Fruit fly (Drosophila melanogaster): ENCODE results near the gene CG13114.

Gene CG13114

DNA sequence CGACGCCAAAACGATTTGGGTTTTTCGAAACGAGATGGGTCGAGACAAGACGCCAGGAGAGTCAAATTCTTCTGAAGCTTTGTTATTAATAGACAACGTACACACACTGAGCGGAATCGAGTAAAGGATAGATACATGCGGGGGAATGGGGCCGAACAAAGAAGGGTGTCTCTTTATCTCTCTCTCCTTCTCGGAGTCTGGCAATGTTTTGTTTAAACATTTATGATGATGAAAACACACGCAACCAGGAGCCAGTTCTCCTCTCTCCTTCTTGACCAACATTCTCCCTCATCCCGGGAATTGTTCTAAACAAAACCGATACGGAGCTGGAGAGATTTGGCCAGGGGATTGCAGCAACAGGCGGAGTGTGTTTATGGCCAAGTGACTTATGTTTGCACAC lies 12.2 kb downstream of the CG13114 start:
- TF ChIP-seq h (GFP tag; optimal IDR thresholded peaks at IDR 0.05) (no peak), rgr (GFP tag; optimal IDR thresholded peaks at IDR 0.05) (no peak), foxo (GFP tag; optimal IDR thresholded peaks at IDR 0.05) (no peak), CrebA (GFP tag; optimal IDR thresholded peaks at IDR 0.05; ENCODE audit: borderline replicate concordance) (no peak), br (GFP tag; optimal IDR thresholded peaks at IDR 0.05) (no peak), Mio (GFP tag; optimal IDR thresholded peaks at IDR 0.05) (no peak), Dif (GFP tag; optimal IDR thresholded peaks at IDR 0.05; ENCODE audit: partially characterized antibody) (no peak), Jra (GFP tag; optimal IDR thresholded peaks at IDR 0.05) (no peak), pan (optimal IDR thresholded peaks at IDR 0.05) (no peak), woc (GFP tag; optimal IDR thresholded peaks at IDR 0.05) (no peak), psq (GFP tag; optimal IDR thresholded peaks at IDR 0.05) (no peak), HLH106 (tag; optimal IDR thresholded peaks at IDR 0.05) (no peak), Myc (optimal IDR thresholded peaks at IDR 0.05) (no peak), dsf (GFP tag; optimal IDR thresholded peaks at IDR 0.05; ENCODE audit: borderline replicate concordance) (no peak)

DNA sequence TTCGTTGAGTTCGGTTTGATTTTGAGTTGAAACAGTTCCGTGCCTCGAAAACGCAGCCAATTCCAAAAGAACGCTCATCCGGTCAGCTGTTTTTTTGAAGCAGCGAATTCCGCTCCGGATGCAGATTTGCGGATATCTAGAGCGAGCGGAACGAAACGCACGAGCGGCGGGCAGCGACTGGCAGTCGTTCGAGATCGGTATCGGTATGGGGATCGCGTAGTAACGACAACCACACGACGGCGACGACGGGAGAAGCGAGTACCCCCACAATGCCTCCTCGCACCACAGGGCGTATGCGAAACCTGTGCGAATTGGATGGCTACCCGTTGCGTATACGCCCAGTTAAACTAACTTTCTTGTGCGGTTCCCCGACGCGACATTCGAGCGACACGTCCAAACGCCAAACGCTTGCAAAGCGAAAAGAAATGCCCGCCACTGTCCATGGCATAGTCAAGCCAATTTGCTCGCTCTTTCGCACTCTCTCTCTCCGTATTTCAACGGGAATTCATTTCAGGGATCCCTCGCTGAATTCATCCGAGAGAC lies 14.5 kb downstream of the CG13114 start:
- TF ChIP-seq brk (GFP tag; optimal IDR thresholded peaks at IDR 0.05) (no peak), CG9705 (GFP tag; optimal IDR thresholded peaks at IDR 0.05) (no peak), pan (optimal IDR thresholded peaks at IDR 0.05) (no peak), CrebA (GFP tag; optimal IDR thresholded peaks at IDR 0.05; ENCODE audit: borderline replicate concordance) (no peak), foxo (GFP tag; optimal IDR thresholded peaks at IDR 0.05) (no peak), usp (GFP tag; optimal IDR thresholded peaks at IDR 0.05) (no peak), Hr78 (GFP tag; optimal IDR thresholded peaks at IDR 0.05) (no peak), Dif (GFP tag; optimal IDR thresholded peaks at IDR 0.05; ENCODE audit: partially characterized antibody) (no peak)

DNA sequence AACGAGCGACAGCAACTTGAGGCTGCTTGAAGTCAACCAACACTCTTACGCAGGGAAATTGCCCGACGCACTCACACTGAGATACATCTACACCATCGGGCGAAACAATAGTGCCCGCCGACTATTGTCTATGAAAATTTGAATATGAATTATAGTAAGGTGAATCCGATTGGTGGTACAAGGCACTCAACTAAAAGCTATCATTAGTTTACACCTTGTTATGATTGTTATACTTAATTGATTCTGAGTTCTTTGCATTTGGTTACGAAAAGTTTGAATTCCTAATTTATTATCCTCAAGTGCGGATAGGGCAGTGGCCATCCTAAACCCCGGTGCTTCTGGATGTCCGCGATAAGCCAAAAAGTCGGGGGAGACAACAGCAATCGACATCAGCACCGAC lies 17.1 kb downstream of the CG13114 start:
- TF ChIP-seq Abd-B (GFP tag; optimal IDR thresholded peaks at IDR 0.05): no peak

DNA sequence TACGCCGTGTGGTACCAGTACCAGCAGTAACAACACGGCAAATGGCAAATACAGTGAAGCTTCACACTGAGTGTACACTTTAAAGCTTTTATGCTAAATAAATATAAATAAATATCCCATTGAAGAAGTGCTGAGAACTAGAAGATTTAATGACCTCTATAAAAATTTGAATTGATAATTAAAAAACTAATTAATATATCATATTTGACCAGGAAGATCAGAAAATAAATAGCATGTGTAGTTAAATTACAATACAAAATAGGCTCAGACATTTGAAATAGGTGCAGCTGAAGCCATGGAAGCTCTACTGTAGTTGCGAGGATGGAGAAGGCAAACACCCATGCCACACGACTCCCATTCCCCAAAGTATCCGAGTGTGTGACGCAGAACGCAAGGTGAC lies 18.9 kb downstream of the CG13114 start:
- TF ChIP-seq HLH106 (tag; optimal IDR thresholded peaks at IDR 0.05) (peak; percentile 48), GATAd (GFP tag; optimal IDR thresholded peaks at IDR 0.05) (no peak), Myc (optimal IDR thresholded peaks at IDR 0.05) (no peak), foxo (GFP tag; optimal IDR thresholded peaks at IDR 0.05) (peak in 1 of 2 experiments; percentile 43), jim (GFP tag; optimal IDR thresholded peaks at IDR 0.05) (no peak), CG32264 (GFP tag; optimal IDR thresholded peaks at IDR 0.05) (no peak), Hnf4 (GFP tag; optimal IDR thresholded peaks at IDR 0.05) (no peak), Rel (GFP tag; optimal IDR thresholded peaks at IDR 0.05) (no peak), Rel (tag; optimal IDR thresholded peaks at IDR 0.05) (no peak), fru (GFP tag; optimal IDR thresholded peaks at IDR 0.05) (no peak), dmrt93B (GFP tag; optimal IDR thresholded peaks at IDR 0.05) (no peak), woc (GFP tag; optimal IDR thresholded peaks at IDR 0.05) (no peak), ey (GFP tag; optimal IDR thresholded peaks at IDR 0.05) (peak; percentile 19), OdsH (GFP tag; optimal IDR thresholded peaks at IDR 0.05) (no peak), h (GFP tag; optimal IDR thresholded peaks at IDR 0.05) (peak; percentile 40), rgr (GFP tag; optimal IDR thresholded peaks at IDR 0.05) (peak; percentile 31), psq (GFP tag; optimal IDR thresholded peaks at IDR 0.05) (peak; percentile 1), CrebA (GFP tag; optimal IDR thresholded peaks at IDR 0.05; ENCODE audit: borderline replicate concordance) (no peak), sv (GFP tag; optimal IDR thresholded peaks at IDR 0.05) (peak; percentile 8), CG9705 (GFP tag; optimal IDR thresholded peaks at IDR 0.05) (no peak), usp (GFP tag; optimal IDR thresholded peaks at IDR 0.05) (no peak)

DNA sequence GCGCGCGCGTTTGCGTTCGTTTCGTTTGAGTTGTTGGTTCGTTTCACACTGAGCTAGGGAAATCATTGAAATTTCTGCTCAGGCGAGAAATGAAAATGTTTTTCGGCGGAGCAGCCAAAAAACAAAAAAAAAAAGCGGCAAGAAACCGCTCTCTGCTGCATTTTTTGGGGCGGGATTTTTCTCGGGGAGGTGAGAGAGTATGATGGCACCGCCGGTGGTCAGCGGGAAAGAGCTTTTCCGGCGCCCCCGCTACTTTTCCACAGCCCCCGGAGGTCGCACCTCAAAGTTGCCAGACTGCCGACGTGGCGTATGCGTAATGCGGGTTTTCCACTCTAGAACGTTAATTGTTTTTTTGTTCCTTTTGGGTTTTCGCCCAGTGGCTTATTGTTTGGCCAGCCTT lies 19.8 kb downstream of the CG13114 start, which contains the start of gene CG46468:
CG46468 (minus strand) TSS at position 52 of the 400 bp plus-strand sequence.
- TF ChIP-seq Mio (GFP tag; optimal IDR thresholded peaks at IDR 0.05): no peak
- no peak for TF ChIP-seq CG32264 (GFP tag; optimal IDR thresholded peaks at IDR 0.05)
- no peak for TF ChIP-seq sage (GFP tag; optimal IDR thresholded peaks at IDR 0.05)
- no peak for TF ChIP-seq ey (GFP tag; optimal IDR thresholded peaks at IDR 0.05)
- no peak for TF ChIP-seq dmrt93B (GFP tag; optimal IDR thresholded peaks at IDR 0.05)
- no peak for TF ChIP-seq Dfd (GFP tag; optimal IDR thresholded peaks at IDR 0.05)
- no peak for TF ChIP-seq jim (GFP tag; optimal IDR thresholded peaks at IDR 0.05)
- no peak for TF ChIP-seq Myc (optimal IDR thresholded peaks at IDR 0.05)
- no peak for TF ChIP-seq Dif (GFP tag; optimal IDR thresholded peaks at IDR 0.05; ENCODE audit: partially characterized antibody)
- no peak for TF ChIP-seq foxo (GFP tag; optimal IDR thresholded peaks at IDR 0.05)
- no peak for TF ChIP-seq Jra (GFP tag; optimal IDR thresholded peaks at IDR 0.05)
- no peak for TF ChIP-seq Sp1 (GFP tag; optimal IDR thresholded peaks at IDR 0.05)
- TF ChIP-seq tai (GFP tag; optimal IDR thresholded peaks at IDR 0.05): no peak
